Worm (Caenorhabditis elegans) whole organism, L4 larva: ENCODE measurements around the gene F40F12.9.

Experiments
- D1046.2 ChIP-seq: fragments of 200-800 bp; sonication (Bioruptor generic); IDR thresholded peaks from 2 replicates; pipeline ENCODE4 v1.3.6; 2022; ENCODE audit warnings: missing genetic modification characterization, missing compliant biosample characterization
- F49E8.2 ChIP-seq: sonication (generic microtip); optimal IDR thresholded peaks from 2 replicates; lab custom pipeline; 2016; ENCODE audit warnings: missing compliant biosample characterization, mild to moderate bottlenecking, missing genetic modification characterization, borderline replicate concordance
- T26A8.4 ChIP-seq: fragments of 200-800 bp; sonication (Bioruptor generic); IDR thresholded peaks from 2 replicates; pipeline ENCODE4 v1.3.6; 2022; ENCODE audit warnings: missing genetic modification characterization, missing compliant biosample characterization
- ZK337.2 ChIP-seq: fragments of 200-800 bp; sonication (Bioruptor generic); IDR thresholded peaks from 2 replicates; pipeline ENCODE4 v1.3.6; 2022; ENCODE audit warnings: missing genetic modification reagents, missing genetic modification characterization, missing compliant biosample characterization
- aha-1 ChIP-seq: fragments of 150-350 bp; peaks from one replicate; lab custom pipeline; 2014; ENCODE audit warnings: missing biosample characterization, missing genetic modification characterization
- ama-1 ChIP-seq: fragments of 150-350 bp; optimal IDR thresholded peaks from 2 replicates; lab custom pipeline; 2014; ENCODE audit warnings: inconsistent platforms, mixed read lengths
- arid-1 ChIP-seq: fragments of 200-800 bp; sonication (Bioruptor generic); conservative IDR thresholded peaks from 2 replicates; pipeline ENCODE4 v1.3.6; 2022; ENCODE audit warnings: missing genetic modification reagents, missing genetic modification characterization, missing compliant biosample characterization
- ceh-20 ChIP-seq: fragments of 200-800 bp; sonication (Bioruptor generic); IDR thresholded peaks from 2 replicates; pipeline ENCODE4 v1.3.6; 2022; ENCODE audit warnings: missing genetic modification reagents, missing genetic modification characterization, missing compliant biosample characterization
- ceh-32 ChIP-seq: sonication (generic microtip); optimal IDR thresholded peaks from 2 replicates; lab custom pipeline; 2016; ENCODE audit warnings: mild to moderate bottlenecking, missing genetic modification characterization, missing compliant biosample characterization; ENCODE audit not compliant: poor library complexity
- ceh-44 ChIP-seq: fragments of 200-800 bp; sonication (Bioruptor generic); IDR thresholded peaks from 2 replicates; pipeline ENCODE4 v1.3.6; 2022; ENCODE audit warnings: missing genetic modification reagents, missing genetic modification characterization, missing compliant biosample characterization
- ceh-62 ChIP-seq: sonication (generic microtip); optimal IDR thresholded peaks from 2 replicates; lab custom pipeline; 2017; ENCODE audit warnings: missing biosample characterization, missing genetic modification characterization
- ceh-82 ChIP-seq: sonication (generic microtip); optimal IDR thresholded peaks from 2 replicates; lab custom pipeline; 2017; ENCODE audit warnings: missing biosample characterization, missing genetic modification characterization
- ces-1 ChIP-seq: fragments of 150-350 bp; sonication (generic microtip); optimal IDR thresholded peaks from 4 replicates; lab custom pipeline; 2014; ENCODE audit warnings: missing biosample characterization, missing genetic modification reagents, missing genetic modification characterization
- cey-2 ChIP-seq: sonication (generic microtip); optimal IDR thresholded peaks from 3 replicates; lab custom pipeline; 2017; ENCODE audit warnings: missing genetic modification characterization, mild to moderate bottlenecking, missing compliant biosample characterization, antibody characterized with exemption, borderline replicate concordance; ENCODE audit not compliant: insufficient read depth
- daf-16 ChIP-seq, 3 experiments: sonication (generic microtip); optimal IDR thresholded peaks; 2 replicates each; lab custom pipeline; 2016 to 2017; ENCODE audit warnings: missing genetic modification characterization in 3 of 3, missing genetic modification reagents in 3 of 3, mild to moderate bottlenecking in 2 of 3, missing compliant biosample characterization in 2 of 3, missing biosample characterization in 1 of 3, moderate library complexity in 1 of 3
- dmd-6 ChIP-seq: fragments of 200-800 bp; sonication (Bioruptor generic); IDR thresholded peaks from 2 replicates; pipeline ENCODE4 v1.3.6; 2022; ENCODE audit warnings: missing genetic modification reagents, missing genetic modification characterization, missing compliant biosample characterization
- dpl-1 ChIP-seq: fragments of 150-350 bp; optimal IDR thresholded peaks from 2 replicates; lab custom pipeline; 2014; ENCODE audit warnings: missing biosample characterization, missing genetic modification reagents, missing genetic modification characterization
- dve-1 ChIP-seq: sonication (generic microtip); optimal IDR thresholded peaks from 2 replicates; lab custom pipeline; 2017; ENCODE audit warnings: antibody characterized with exemption, mild to moderate bottlenecking, missing genetic modification characterization, missing compliant biosample characterization; ENCODE audit not compliant: insufficient read depth
- fos-1 ChIP-seq: fragments of 150-350 bp; optimal IDR thresholded peaks from 2 replicates; lab custom pipeline; 2014; ENCODE audit warnings: missing biosample characterization, missing genetic modification characterization
- gei-8 ChIP-seq: fragments of 200-800 bp; sonication (Bioruptor generic); optimal IDR thresholded peaks from 2 replicates; lab custom pipeline; 2018; ENCODE audit warnings: mild to moderate bottlenecking, missing genetic modification characterization, missing compliant biosample characterization
- hif-1 ChIP-seq, 2 experiments: sonication (generic microtip); optimal IDR thresholded peaks; 2 replicates each; lab custom pipeline; 2016 to 2017; ENCODE audit warnings: missing compliant biosample characterization in 2 of 2, missing genetic modification characterization in 2 of 2, missing genetic modification reagents in 2 of 2, missing genotype in 2 of 2, mild to moderate bottlenecking in 1 of 2
- hlh-11 ChIP-seq: fragments of 200-800 bp; sonication (Bioruptor generic); optimal IDR thresholded peaks from 2 replicates; lab custom pipeline; 2018; ENCODE audit warnings: mild to moderate bottlenecking, missing genetic modification characterization, missing compliant biosample characterization
- hlh-30 ChIP-seq: sonication (generic microtip); optimal IDR thresholded peaks from 2 replicates; lab custom pipeline; 2017; ENCODE audit warnings: antibody characterized with exemption, mild to moderate bottlenecking, missing genetic modification characterization, missing compliant biosample characterization; ENCODE audit not compliant: insufficient read depth
- jun-1 ChIP-seq: fragments of 150-350 bp; optimal IDR thresholded peaks from 2 replicates; lab custom pipeline; 2014; ENCODE audit warnings: missing biosample characterization, missing genetic modification reagents, missing genetic modification characterization
- lin-1 ChIP-seq: fragments of 200-800 bp; sonication (Bioruptor generic); IDR thresholded peaks from 2 replicates; pipeline ENCODE4 v1.3.6; 2022; ENCODE audit warnings: missing genetic modification reagents, missing genetic modification characterization, missing compliant biosample characterization
- lin-13 ChIP-seq: fragments of 150-350 bp; optimal IDR thresholded peaks from 2 replicates; lab custom pipeline; 2014; ENCODE audit warnings: missing biosample characterization, missing genetic modification reagents, missing genetic modification characterization
- lin-15B ChIP-seq: fragments of 150-350 bp; sonication (generic microtip); optimal IDR thresholded peaks from 3 replicates; lab custom pipeline; 2014; ENCODE audit warnings: missing biosample characterization, missing genetic modification characterization
- lin-38 ChIP-seq: fragments of 200-800 bp; sonication (Bioruptor generic); IDR thresholded peaks from 2 replicates; pipeline ENCODE4 v1.3.6; 2022; ENCODE audit warnings: missing genetic modification reagents, missing genetic modification characterization, missing compliant biosample characterization
- lsy-2 ChIP-seq, 2 experiments: fragments of 150-350 bp in 1 of 2; sonication (generic microtip) in 1 of 2; optimal IDR thresholded peaks; 2 replicates each; lab custom pipeline; 2014 to 2017; ENCODE audit warnings: missing biosample characterization in 2 of 2, missing genetic modification characterization in 2 of 2
- madf-5 ChIP-seq, 2 experiments: fragments of 200-800 bp; sonication (Bioruptor generic); IDR thresholded peaks; 2 replicates each; pipeline ENCODE4 v1.3.6; 2022; ENCODE audit warnings: missing compliant biosample characterization in 2 of 2, missing genetic modification characterization in 2 of 2
- mdl-1 ChIP-seq, 2 experiments: fragments of 150-350 bp in 1 of 2; sonication (generic microtip) in 1 of 2; optimal IDR thresholded peaks; 2 replicates each; lab custom pipeline; 2014 to 2017; ENCODE audit warnings: missing biosample characterization in 2 of 2, missing genetic modification characterization in 2 of 2
- mdt-29 ChIP-seq: fragments of 200-800 bp; sonication (Bioruptor generic); IDR thresholded peaks from 2 replicates; pipeline ENCODE4 v1.3.6; 2022; ENCODE audit warnings: missing genetic modification reagents, missing genetic modification characterization, missing compliant biosample characterization
- mxl-3 ChIP-seq: fragments of 200-800 bp; sonication (Bioruptor generic); optimal IDR thresholded peaks from 2 replicates; lab custom pipeline; 2018; ENCODE audit warnings: mild to moderate bottlenecking, missing genetic modification characterization, missing compliant biosample characterization
- nhr-10 ChIP-seq: fragments of 150-350 bp; optimal IDR thresholded peaks from 2 replicates; lab custom pipeline; 2014; ENCODE audit warnings: missing biosample characterization, missing genetic modification characterization
- nhr-28 ChIP-seq: fragments of 150-350 bp; optimal IDR thresholded peaks from 2 replicates; lab custom pipeline; 2014; ENCODE audit warnings: missing biosample characterization, missing genetic modification characterization
- nhr-41 ChIP-seq: fragments of 200-800 bp; sonication (Bioruptor generic); IDR thresholded peaks from 2 replicates; pipeline ENCODE4 v1.3.6; 2022; ENCODE audit warnings: missing genetic modification reagents, missing genetic modification characterization, missing compliant biosample characterization
- nhr-48 ChIP-seq: sonication (generic microtip); optimal IDR thresholded peaks from 2 replicates; lab custom pipeline; 2016; ENCODE audit warnings: mild to moderate bottlenecking, missing genetic modification characterization, missing compliant biosample characterization
- nhr-76 ChIP-seq: fragments of 150-350 bp; optimal IDR thresholded peaks from 2 replicates; lab custom pipeline; 2014; ENCODE audit warnings: missing biosample characterization, missing genetic modification characterization
- php-3 ChIP-seq: fragments of 200-800 bp; sonication (Bioruptor generic); IDR thresholded peaks from 2 replicates; pipeline ENCODE4 v1.3.6; 2022; ENCODE audit warnings: missing genetic modification reagents, missing genetic modification characterization, missing compliant biosample characterization
- pqm-1 ChIP-seq: sonication (generic microtip); optimal IDR thresholded peaks from 2 replicates; lab custom pipeline; 2017; ENCODE audit warnings: missing biosample characterization, missing genetic modification characterization
- rbr-2 ChIP-seq: sonication (generic microtip); optimal IDR thresholded peaks from 2 replicates; lab custom pipeline; 2016; ENCODE audit warnings: missing genotype, missing genetic modification characterization, missing compliant biosample characterization
- saeg-2 ChIP-seq: fragments of 200-800 bp; sonication (Bioruptor generic); IDR thresholded peaks from 2 replicates; pipeline ENCODE4 v1.3.6; 2022; ENCODE audit warnings: missing genetic modification reagents, missing genetic modification characterization, missing compliant biosample characterization
- tra-1 ChIP-seq: fragments of 200-800 bp; sonication (Bioruptor generic); IDR thresholded peaks from 2 replicates; pipeline ENCODE4 v1.3.6; 2022; ENCODE audit warnings: missing genetic modification reagents, missing genetic modification characterization, missing compliant biosample characterization
- unc-39 ChIP-seq: sonication (generic microtip); optimal IDR thresholded peaks from 2 replicates; lab custom pipeline; 2017; ENCODE audit warnings: missing biosample characterization, missing genetic modification characterization
- unc-62 ChIP-seq, 3 experiments: fragments of 150-350 bp in 1 of 3; sonication (generic microtip); optimal IDR thresholded peaks in 2 of 3; peaks in 1 of 3; 1 replicate in 1 of 3; 2 replicates in 2 of 3; lab custom pipeline; 2014 to 2017; ENCODE audit warnings: missing biosample characterization in 3 of 3, missing genetic modification characterization in 3 of 3, missing genetic modification reagents in 3 of 3, missing genotype in 1 of 3
- zip-11 ChIP-seq: fragments of 200-800 bp; sonication (Bioruptor generic); IDR thresholded peaks from 2 replicates; pipeline ENCODE4 v1.3.6; 2022; ENCODE audit warnings: missing genetic modification characterization, missing compliant biosample characterization
- zip-2 ChIP-seq: fragments of 150-350 bp; optimal IDR thresholded peaks from 2 replicates; lab custom pipeline; 2014; ENCODE audit warnings: missing biosample characterization, missing genetic modification characterization
- ztf-11 ChIP-seq: fragments of 150-350 bp; optimal IDR thresholded peaks from 2 replicates; lab custom pipeline; 2014; ENCODE audit warnings: missing biosample characterization, missing genetic modification characterization

Gene F40F12.9

ce11 chrIII:9930406-9930805 is 19.3 kb downstream of the F40F12.9 start (continued):
- TF ChIP-seq saeg-2 (GFP tag; lab: Robert Waterston, UW) (0 out of 2 replicates have a peak, but pooled peaks have one; percentile 51), F49E8.2 (tag; lab: Kevin White, UChicago) (no peak), lin-15B (no peak), lin-38 (GFP tag; lab: Robert Waterston, UW) (peak; percentile 13; the same call in 1 of the 2 replicates), lsy-2 (tag; optimal IDR thresholded peaks at IDR 0.05; lab: Kevin White, UChicago) (peak; percentile 4 to 29), hlh-11 (tag; lab: Kevin White, UChicago) (peak; percentile 85), ceh-82 (tag; lab: Kevin White, UChicago) (no peak), unc-62 (GFP tag; optimal IDR thresholded peaks at IDR 0.05 in 1 of 2; lab: Kevin White, UChicago) (peak in 1 of 2 experiments; percentile 58), unc-62 (tag; optimal IDR thresholded peaks at IDR 0.05; lab: Kevin White, UChicago) (no peak), ceh-44 (no peak), madf-5 (GFP tag; IDR thresholded peaks at IDR 0.05; lab: Robert Waterston, UW) (no peak), jun-1 (tag; lab: Kevin White, UChicago) (no peak), T26A8.4 (GFP tag; lab: Robert Waterston, UW) (peak; percentile 22; the same call in 1 of the 2 replicates), ceh-20 (GFP tag; lab: Robert Waterston, UW) (peak; percentile 33; the same call in 1 of the 2 replicates), lin-13 (GFP tag; lab: Kevin White, UChicago) (no peak), ztf-11 (tag; lab: Kevin White, UChicago) (no peak), aha-1 (tag; lab: Kevin White, UChicago) (no peak), unc-39 (tag; lab: Kevin White, UChicago) (no peak), ZK337.2 (GFP tag; lab: Robert Waterston, UW) (no peak), D1046.2 (GFP tag; lab: Robert Waterston, UW) (no peak), mxl-3 (GFP tag; lab: Kevin White, UChicago) (peak; percentile 11), nhr-48 (tag; lab: Kevin White, UChicago) (peak; percentile 80), cey-2 (tag; lab: Kevin White, UChicago) (no peak), daf-16 (GFP tag; optimal IDR thresholded peaks at IDR 0.05; lab: Kevin White, UChicago) (peak in 1 of 2 experiments; percentile 26), daf-16 (tag; optimal IDR thresholded peaks at IDR 0.05; lab: Kevin White, UChicago) (peak; percentile 89), mdt-29 (no peak), arid-1 (GFP tag; lab: Robert Waterston, UW) (no peak), pqm-1 (tag; lab: Kevin White, UChicago) (peak; percentile 95), gei-8 (GFP tag; lab: Kevin White, UChicago) (no peak), php-3 (GFP tag; lab: Robert Waterston, UW) (peak; percentile 60), hlh-30 (tag; lab: Kevin White, UChicago) (peak; percentile 35), nhr-10 (tag; lab: Kevin White, UChicago) (no peak), fos-1 (tag; lab: Kevin White, UChicago) (no peak), hif-1 (tag; optimal IDR thresholded peaks at IDR 0.05; lab: Kevin White, UChicago) (no peak), ces-1 (GFP tag; lab: Kevin White, UChicago) (no peak), dve-1 (tag; lab: Kevin White, UChicago) (peak; percentile 87)

- no peak for TF ChIP-seq ama-1
- no peak for TF ChIP-seq nhr-76 (tag; lab: Kevin White, UChicago)
- no peak for TF ChIP-seq lin-1
- no peak for TF ChIP-seq mxl-3 (GFP tag; lab: Kevin White, UChicago)
- TF ChIP-seq zip-11 (GFP tag; lab: Robert Waterston, UW) = no peak
- TF ChIP-seq nhr-41 = no peak
- TF ChIP-seq zip-2 (tag; lab: Kevin White, UChicago) = no peak
- no peak for TF ChIP-seq dpl-1 (GFP tag; lab: Kevin White, UChicago)
- no peak for TF ChIP-seq aha-1 (tag; lab: Kevin White, UChicago)
- TF ChIP-seq rbr-2 (tag; lab: Kevin White, UChicago) = no peak
- no peak for TF ChIP-seq jun-1 (tag; lab: Kevin White, UChicago)
- TF ChIP-seq ceh-32 (tag; lab: Kevin White, UChicago) = no peak
- no peak for TF ChIP-seq ZK337.2 (GFP tag; lab: Robert Waterston, UW)
- peak in 1 of 2 experiments; percentile 50 for TF ChIP-seq unc-62 (GFP tag; optimal IDR thresholded peaks at IDR 0.05 in 1 of 2; lab: Kevin White, UChicago)
- no peak for TF ChIP-seq unc-62 (tag; optimal IDR thresholded peaks at IDR 0.05; lab: Kevin White, UChicago)
- TF ChIP-seq mdt-29 = no peak
- peak; percentile 66 for TF ChIP-seq dmd-6 (GFP tag; lab: Robert Waterston, UW)
- no peak for TF ChIP-seq lin-38 (GFP tag; lab: Robert Waterston, UW)
- peak in 1 of 2 experiments; percentile 9 for TF ChIP-seq hif-1 (tag; optimal IDR thresholded peaks at IDR 0.05; lab: Kevin White, UChicago)
- TF ChIP-seq nhr-28 (tag; lab: Kevin White, UChicago) = peak; percentile 11
- no peak for TF ChIP-seq ceh-62 (tag; lab: Kevin White, UChicago)
- no peak for TF ChIP-seq tra-1 (GFP tag; lab: Robert Waterston, UW)
- TF ChIP-seq mdl-1 (tag; optimal IDR thresholded peaks at IDR 0.05; lab: Kevin White, UChicago) = no peak
Measured at ce11 chrIII:9932091-9932490, 21.0 kb downstream of the F40F12.9 start, which contains the start of gene dec-7. dec-7 (plus strand) TSS chrIII:9932398.
